Worm (Caenorhabditis elegans) whole organism, early embryonic: Measurements from ENCODE around the gene srlf-21.

Source experiments
- F13C5.2 ChIP-seq: sonication (generic microtip); optimal IDR thresholded peaks from 2 replicates; lab custom pipeline; 2017; ENCODE audit warnings: mild to moderate bottlenecking, missing genetic modification characterization, inconsistent platforms, missing compliant biosample characterization
- aly-1 ChIP-seq: sonication (generic microtip); optimal IDR thresholded peaks from 2 replicates; lab custom pipeline; 2016; ENCODE audit warnings: missing genetic modification characterization, missing compliant biosample characterization
- ama-1 ChIP-seq: fragments of 150-350 bp; optimal IDR thresholded peaks from 2 replicates; lab custom pipeline; 2014
- ceh-13 ChIP-seq: fragments of 200-800 bp; sonication (Bioruptor generic); optimal IDR thresholded peaks from 2 replicates; lab custom pipeline; 2018; ENCODE audit warnings: mild to moderate bottlenecking, missing genetic modification characterization, missing compliant biosample characterization
- ceh-36 ChIP-seq: sonication (generic microtip); optimal IDR thresholded peaks from 2 replicates; lab custom pipeline; 2016; ENCODE audit warnings: missing genetic modification characterization, inconsistent platforms, missing compliant biosample characterization
- flt-1 ChIP-seq: fragments of 200-800 bp; sonication (Bioruptor generic); IDR thresholded peaks from 2 replicates; pipeline ENCODE4 v1.3.6; 2022; ENCODE audit warnings: missing genetic modification characterization, missing compliant biosample characterization
- hmbx-1 ChIP-seq: sonication (generic microtip); optimal IDR thresholded peaks from 2 replicates; lab custom pipeline; 2016; ENCODE audit warnings: mild to moderate bottlenecking, missing genetic modification characterization, missing compliant biosample characterization
- hmg-4 ChIP-seq: fragments of 200-800 bp; sonication (Bioruptor generic); optimal IDR thresholded peaks from 2 replicates; lab custom pipeline; 2018; ENCODE audit warnings: mild to moderate bottlenecking, missing genetic modification characterization, missing compliant biosample characterization
- pes-1 ChIP-seq: fragments of 200-800 bp; sonication (Bioruptor generic); IDR thresholded peaks from 2 replicates; pipeline ENCODE4 v1.3.6; 2022; ENCODE audit warnings: missing genetic modification reagents, missing genetic modification characterization, missing compliant biosample characterization
- scrt-1 ChIP-seq: fragments of 200-800 bp; sonication (Bioruptor generic); IDR thresholded peaks from 2 replicates; pipeline ENCODE4 v1.3.6; 2022; ENCODE audit warnings: missing genetic modification characterization, missing compliant biosample characterization
- sea-1 ChIP-seq: fragments of 200-800 bp; sonication (Bioruptor generic); conservative IDR thresholded peaks from 2 replicates; pipeline ENCODE4 v1.3.6; 2022; ENCODE audit warnings: missing genetic modification characterization, missing compliant biosample characterization
- tbx-11 ChIP-seq: fragments of 200-800 bp; sonication (Bioruptor generic); IDR thresholded peaks from 2 replicates; pipeline ENCODE4 v1.3.6; 2022; ENCODE audit warnings: missing genetic modification characterization, missing compliant biosample characterization
- tbx-37 ChIP-seq: fragments of 200-800 bp; sonication (Bioruptor generic); conservative IDR thresholded peaks from 2 replicates; pipeline ENCODE4 v1.3.6; 2022; ENCODE audit warnings: missing genetic modification reagents, missing genetic modification characterization, missing compliant biosample characterization
- tra-4 ChIP-seq: sonication (generic microtip); optimal IDR thresholded peaks from 2 replicates; lab custom pipeline; 2017; ENCODE audit warnings: missing genetic modification characterization, missing compliant biosample characterization

- no peak for TF ChIP-seq ama-1 (lab: Kevin White, UChicago)
- TF ChIP-seq hmg-4 (GFP tag; lab: Kevin White, UChicago), result no peak
- no peak for TF ChIP-seq flt-1
- no peak for TF ChIP-seq sea-1
- no peak for TF ChIP-seq F13C5.2
- TF ChIP-seq ceh-36 (tag; lab: Kevin White, UChicago), result no peak
- no peak for TF ChIP-seq tbx-37 (GFP tag; lab: Robert Waterston, UW)
- no peak for TF ChIP-seq aly-1 (tag; lab: Kevin White, UChicago)
- TF ChIP-seq tbx-11 (GFP tag; lab: Robert Waterston, UW), result no peak
- no peak for TF ChIP-seq hmbx-1 (tag; lab: Kevin White, UChicago)
- TF ChIP-seq ceh-13 (GFP tag; lab: Kevin White, UChicago), result no peak
- TF ChIP-seq pes-1, result no peak
- TF ChIP-seq tra-4 (tag; lab: Kevin White, UChicago), result no peak
- TF ChIP-seq scrt-1 (GFP tag; lab: Robert Waterston, UW), result no peak
These were observed 27.2 kb upstream of the srlf-21 start, which contains the start of gene H24K24.2 for ce11 chrV:917488-917887.
